Worm (Caenorhabditis elegans): Measurements from ENCODE around the gene F59E11.5.

- TF ChIP-seq unc-62 (GFP tag; optimal IDR thresholded peaks at IDR 0.05) (no peak), aly-2 (tag; optimal IDR thresholded peaks at IDR 0.05) (no peak), nhr-237 (tag; optimal IDR thresholded peaks at IDR 0.05) (no peak), lsy-2 (tag; optimal IDR thresholded peaks at IDR 0.05) (no peak), nhr-11 (tag; optimal IDR thresholded peaks at IDR 0.05) (no peak), ZK546.5 (tag; optimal IDR thresholded peaks at IDR 0.05) (no peak), zag-1 (tag; optimal IDR thresholded peaks at IDR 0.05) (no peak), ztf-11 (tag; optimal IDR thresholded peaks at IDR 0.05) (no peak), blmp-1 (tag; optimal IDR thresholded peaks at IDR 0.05; ENCODE audit: insufficient read depth) (no peak), sem-4 (tag; optimal IDR thresholded peaks at IDR 0.05) (no peak), R02D3.7 (tag; optimal IDR thresholded peaks at IDR 0.05) (no peak), nhr-77 (tag; optimal IDR thresholded peaks at IDR 0.05) (no peak)
Observed at ce11 chrV:8966086-8966485, 28.8 kb upstream of the F59E11.5 start, which contains the start of gene nhr-219.

Measured in whole organism, L2 larva.